Worm (Caenorhabditis elegans) whole organism, L3 larva: ENCODE measurements around the gene nhr-91.

ENCODE experiments used
- nhr-76 ChIP-seq: fragments of 150-350 bp; sonication (generic microtip); optimal IDR thresholded peaks from 5 replicates; lab custom pipeline; 2014; ENCODE audit warnings: missing biosample characterization, missing genetic modification characterization
- nhr-77 ChIP-seq: fragments of 150-350 bp; optimal IDR thresholded peaks from 2 replicates; lab custom pipeline; 2014; ENCODE audit warnings: missing biosample characterization, missing genetic modification characterization

DNA sequence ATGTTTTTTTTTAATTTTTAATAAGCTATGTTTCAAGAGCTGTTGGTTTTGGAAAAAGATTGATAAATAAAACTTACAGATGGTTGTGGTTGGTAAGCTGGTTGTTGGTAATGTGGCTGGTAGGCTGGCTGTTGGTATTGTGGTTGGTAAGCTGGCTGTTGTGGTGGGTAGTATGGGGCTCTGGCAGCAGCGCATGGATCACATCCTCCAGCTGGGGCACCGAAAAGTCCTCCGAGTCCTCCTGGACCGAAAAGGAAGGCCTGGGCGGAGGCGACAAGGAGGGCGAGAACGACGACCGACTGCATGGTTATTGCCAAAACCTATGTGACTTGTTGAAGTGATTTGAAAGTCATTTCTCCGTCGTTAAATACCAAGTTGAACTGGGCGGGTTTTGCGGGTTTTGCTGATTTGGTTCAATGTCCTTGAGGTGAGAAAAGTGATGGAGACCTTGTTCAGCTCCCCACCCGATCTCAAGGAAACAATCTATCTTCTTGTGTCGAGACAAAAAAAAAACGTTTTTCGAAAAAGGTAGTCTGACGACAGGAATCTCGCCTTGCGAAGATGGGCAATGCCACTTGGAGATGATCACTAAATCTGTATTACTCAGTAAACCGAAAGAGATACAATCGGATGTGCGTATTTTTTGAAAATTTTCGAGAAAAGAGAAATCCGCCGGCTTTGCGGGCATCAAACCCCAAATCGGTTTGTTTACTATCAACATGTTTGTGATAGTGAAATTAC is 49.1 kb upstream of the nhr-91 start, which contains the start of gene F46F2.3:
- TF ChIP-seq nhr-77 (tag; lab: Kevin White, UChicago) (no peak), nhr-76 (tag; lab: Kevin White, UChicago) (no peak)
